Fruit fly (Drosophila melanogaster) whole organism, embryonic: ENCODE results near the gene AP-1mu.

Source experiments
- Bdp1 ChIP-seq: fragments of 200-800 bp; sonication (Bioruptor generic); optimal IDR thresholded peaks from 3 replicates; lab custom pipeline; 2016; ENCODE audit warnings: missing biosample characterization, missing genetic modification characterization
- CG11247 ChIP-seq: fragments of 200-800 bp; sonication (Bioruptor generic); IDR thresholded peaks from 2 replicates; pipeline ENCODE4 v1.3.6; 2022; ENCODE audit warnings: missing biosample characterization, missing genetic modification characterization
- CG12299 ChIP-seq: fragments of 200-800 bp; sonication (Bioruptor generic); optimal IDR thresholded peaks from 2 replicates; lab custom pipeline; 2018; ENCODE audit warnings: missing biosample characterization, mild to moderate bottlenecking, missing genetic modification characterization
- CG12744 ChIP-seq: fragments of 200-800 bp; sonication (Bioruptor generic); optimal IDR thresholded peaks from 2 replicates; lab custom pipeline; 2016; ENCODE audit warnings: missing biosample characterization, missing genetic modification characterization
- CG13775 ChIP-seq: fragments of 200-800 bp; sonication (Bioruptor generic); optimal IDR thresholded peaks from 3 replicates; lab custom pipeline; 2017; ENCODE audit warnings: missing biosample characterization, mild to moderate bottlenecking, missing genetic modification characterization
- CG14014 ChIP-seq: fragments of 200-800 bp; sonication (Bioruptor generic); IDR thresholded peaks from 2 replicates; pipeline ENCODE4 v1.3.6; 2022; ENCODE audit warnings: missing biosample characterization, missing genetic modification characterization
- CG14965 ChIP-seq: fragments of 200-800 bp; sonication (Bioruptor generic); optimal IDR thresholded peaks from 2 replicates; lab custom pipeline; 2016; ENCODE audit warnings: missing biosample characterization, missing genetic modification characterization, borderline replicate concordance
- CG15479 ChIP-seq: fragments of 200-800 bp; sonication (Bioruptor generic); optimal IDR thresholded peaks from 3 replicates; lab custom pipeline; 2019; ENCODE audit warnings: missing biosample characterization, mild to moderate bottlenecking, missing genetic modification characterization, moderate library complexity
- CG15601 ChIP-seq: fragments of 200-800 bp; sonication (Bioruptor generic); optimal IDR thresholded peaks from 3 replicates; lab custom pipeline; 2019; ENCODE audit warnings: missing biosample characterization, mild to moderate bottlenecking, missing genetic modification characterization, moderate library complexity
- CG15696 ChIP-seq: fragments of 200-800 bp; sonication (Bioruptor generic); optimal IDR thresholded peaks from 2 replicates; lab custom pipeline; 2019; ENCODE audit warnings: missing biosample characterization, mild to moderate bottlenecking, missing genetic modification characterization, moderate library complexity
- CG17385 ChIP-seq: fragments of 200-800 bp; sonication (Bioruptor generic); optimal IDR thresholded peaks from 3 replicates; lab custom pipeline; 2018; ENCODE audit warnings: missing biosample characterization, mild to moderate bottlenecking, missing genetic modification characterization
- CG18764 ChIP-seq: fragments of 200-800 bp; sonication (Bioruptor generic); optimal IDR thresholded peaks from 3 replicates; lab custom pipeline; 2016; ENCODE audit warnings: missing biosample characterization, missing genetic modification characterization
- CG34376 ChIP-seq: fragments of 200-800 bp; sonication (Bioruptor generic); optimal IDR thresholded peaks from 2 replicates; lab custom pipeline; 2018; ENCODE audit warnings: missing biosample characterization, mild to moderate bottlenecking, missing genetic modification characterization
- CG3847 ChIP-seq: fragments of 200-800 bp; sonication (Bioruptor generic); IDR thresholded peaks from 2 replicates; pipeline ENCODE4 v1.3.6; 2022; ENCODE audit warnings: missing biosample characterization, missing genetic modification characterization
- CG6272 ChIP-seq: fragments of 200-800 bp; sonication (Bioruptor generic); IDR thresholded peaks from 2 replicates; pipeline ENCODE4 v1.3.6; 2022; ENCODE audit warnings: missing biosample characterization, missing genetic modification characterization
- CG6689 ChIP-seq: fragments of 200-800 bp; sonication (Bioruptor generic); IDR thresholded peaks from 2 replicates; pipeline ENCODE4 v1.3.6; 2022; ENCODE audit warnings: missing biosample characterization, missing genetic modification characterization
- CG6813 ChIP-seq: fragments of 200-800 bp; sonication (Bioruptor generic); optimal IDR thresholded peaks from 2 replicates; lab custom pipeline; 2017; ENCODE audit warnings: missing biosample characterization, missing genetic modification characterization, mild to moderate bottlenecking, moderate library complexity, missing genetic modification reagents
- E2f1 ChIP-seq: fragments of 200-800 bp; sonication (Bioruptor generic); IDR thresholded peaks from 2 replicates; pipeline ENCODE4 v1.3.6; 2022; ENCODE audit warnings: missing biosample characterization, missing genetic modification characterization
- Hand ChIP-seq: fragments of 200-800 bp; sonication (Bioruptor generic); optimal IDR thresholded peaks from 2 replicates; lab custom pipeline; 2017; ENCODE audit warnings: mild to moderate bottlenecking, missing biosample characterization, missing genetic modification reagents, missing genetic modification characterization
- Hmx ChIP-seq: fragments of 200-800 bp; sonication (Bioruptor generic); optimal IDR thresholded peaks from 2 replicates; lab custom pipeline; 2016; ENCODE audit warnings: missing biosample characterization, missing genetic modification characterization
- Hr78 ChIP-seq, 2 experiments: fragments of 200-800 bp in 1 of 2; fragments of >200 bp in 1 of 2; sonication (Bioruptor generic) in 1 of 2; optimal IDR thresholded peaks; 2 replicates each; lab custom pipeline; 2017 to 2019; ENCODE audit warnings: missing biosample characterization in 2 of 2, missing genetic modification characterization in 2 of 2, mild to moderate bottlenecking in 1 of 2, moderate library complexity in 1 of 2
- Jarid2 ChIP-seq: fragments of 200-800 bp; sonication (Bioruptor generic); optimal IDR thresholded peaks from 3 replicates; lab custom pipeline; 2017; ENCODE audit warnings: mild to moderate bottlenecking, missing biosample characterization, missing genetic modification reagents, missing genetic modification characterization
- Kr ChIP-seq: fragments of 200-800 bp; sonication (Bioruptor generic); optimal IDR thresholded peaks from 2 replicates; lab custom pipeline; 2017; ENCODE audit warnings: missing biosample characterization, mild to moderate bottlenecking, missing genetic modification characterization
- MBD-R2 ChIP-seq: fragments of 200-800 bp; sonication (Bioruptor generic); IDR thresholded peaks from 2 replicates; pipeline ENCODE4 v1.3.6; 2022; ENCODE audit warnings: missing biosample characterization, missing genetic modification characterization
- Poxn ChIP-seq: fragments of 200-800 bp; sonication (Bioruptor generic); IDR thresholded peaks from 2 replicates; pipeline ENCODE4 v1.3.6; 2022; ENCODE audit warnings: missing biosample characterization, missing genetic modification characterization
- Ravus ChIP-seq: fragments of 200-800 bp; sonication (Bioruptor generic); IDR thresholded peaks from 2 replicates; pipeline ENCODE4 v1.3.6; 2022; ENCODE audit warnings: missing biosample characterization, missing genetic modification characterization
- Ssrp ChIP-seq: fragments of 200-800 bp; sonication (Bioruptor generic); optimal IDR thresholded peaks from 2 replicates; lab custom pipeline; 2018; ENCODE audit warnings: missing biosample characterization, mild to moderate bottlenecking, missing genetic modification characterization, moderate library complexity
- Vsx1 ChIP-seq: fragments of 200-800 bp; sonication (Bioruptor generic); optimal IDR thresholded peaks from 2 replicates; lab custom pipeline; 2017; ENCODE audit warnings: missing biosample characterization, mild to moderate bottlenecking, missing genetic modification characterization, missing genetic modification reagents
- al ChIP-seq: fragments of 200-800 bp; sonication (Bioruptor generic); IDR thresholded peaks from 2 replicates; pipeline ENCODE4 v1.3.6; 2022; ENCODE audit warnings: missing biosample characterization, missing genetic modification characterization
- dysf ChIP-seq: fragments of 200-800 bp; sonication (Bioruptor generic); IDR thresholded peaks from 3 replicates; pipeline ENCODE4 v1.3.6; 2022; ENCODE audit warnings: missing biosample characterization, missing genetic modification characterization
- en ChIP-seq: fragments of 200-800 bp; sonication (Bioruptor generic); optimal IDR thresholded peaks from 2 replicates; lab custom pipeline; 2016; ENCODE audit warnings: missing biosample characterization, missing genetic modification characterization
- esg ChIP-seq: fragments of 200-800 bp; sonication (Bioruptor generic); conservative IDR thresholded peaks from 2 replicates; pipeline ENCODE4 v1.3.6; 2022; ENCODE audit warnings: missing biosample characterization, missing genetic modification characterization
- ewg ChIP-seq: fragments of 200-800 bp; sonication (Bioruptor generic); optimal IDR thresholded peaks from 3 replicates; lab custom pipeline; 2017; ENCODE audit warnings: mild to moderate bottlenecking, missing biosample characterization, missing genetic modification reagents, missing genetic modification characterization
- eyg ChIP-seq: fragments of 200-800 bp; sonication (Bioruptor generic); optimal IDR thresholded peaks from 3 replicates; lab custom pipeline; 2016; ENCODE audit warnings: missing biosample characterization, missing genetic modification characterization
- fd102C ChIP-seq: fragments of 200-800 bp; sonication (Bioruptor generic); optimal IDR thresholded peaks from 2 replicates; lab custom pipeline; 2018; ENCODE audit warnings: missing biosample characterization, mild to moderate bottlenecking, missing genetic modification characterization, moderate library complexity
- ftz-f1 ChIP-seq: fragments of 200-800 bp; sonication (Bioruptor generic); optimal IDR thresholded peaks from 2 replicates; lab custom pipeline; 2016; ENCODE audit warnings: missing biosample characterization, missing genetic modification characterization
- gfzf ChIP-seq: fragments of 200-800 bp; sonication (Bioruptor generic); optimal IDR thresholded peaks from 2 replicates; lab custom pipeline; 2016; ENCODE audit warnings: missing biosample characterization, mild to moderate bottlenecking, missing genetic modification characterization, moderate library complexity
- gsb-n ChIP-seq: fragments of 200-800 bp; sonication (Bioruptor generic); optimal IDR thresholded peaks from 3 replicates; lab custom pipeline; 2018; ENCODE audit warnings: missing biosample characterization, mild to moderate bottlenecking, missing genetic modification characterization
- her ChIP-seq: fragments of 200-800 bp; sonication (Bioruptor generic); optimal IDR thresholded peaks from 2 replicates; lab custom pipeline; 2016; ENCODE audit warnings: missing biosample characterization, missing genetic modification characterization
- kay ChIP-seq: fragments of 200-800 bp; sonication (Bioruptor generic); optimal IDR thresholded peaks from 2 replicates; lab custom pipeline; 2016; ENCODE audit warnings: missing biosample characterization, missing genetic modification characterization
- pb ChIP-seq: fragments of 200-800 bp; sonication (Bioruptor generic); optimal IDR thresholded peaks from 3 replicates; lab custom pipeline; 2016; ENCODE audit warnings: missing biosample characterization, missing genetic modification characterization
- pita ChIP-seq: fragments of 200-800 bp; sonication (Bioruptor generic); optimal IDR thresholded peaks from 2 replicates; lab custom pipeline; 2017; ENCODE audit warnings: missing biosample characterization, mild to moderate bottlenecking, missing genetic modification characterization
- pzg ChIP-seq: fragments of 200-800 bp; sonication (Bioruptor generic); optimal IDR thresholded peaks from 3 replicates; lab custom pipeline; 2018; ENCODE audit warnings: missing biosample characterization, mild to moderate bottlenecking, missing genetic modification characterization, moderate library complexity
- row ChIP-seq: fragments of 200-800 bp; sonication (Bioruptor generic); IDR thresholded peaks from 3 replicates; pipeline ENCODE4 v1.3.6; 2022; ENCODE audit warnings: missing biosample characterization, missing genetic modification characterization
- salm ChIP-seq: fragments of 200-800 bp; sonication (Bioruptor generic); optimal IDR thresholded peaks from 2 replicates; lab custom pipeline; 2018; ENCODE audit warnings: missing biosample characterization, mild to moderate bottlenecking, missing genetic modification characterization
- slbo ChIP-seq: fragments of 200-800 bp; sonication (Bioruptor generic); IDR thresholded peaks from 2 replicates; pipeline ENCODE4 v1.3.6; 2022; ENCODE audit warnings: missing biosample characterization, missing genetic modification characterization
- tap ChIP-seq: fragments of 200-800 bp; optimal IDR thresholded peaks from 3 replicates; lab custom pipeline; 2019; ENCODE audit warnings: missing biosample characterization, mild to moderate bottlenecking, missing genetic modification characterization, moderate library complexity
- tx ChIP-seq: fragments of 200-800 bp; sonication (Bioruptor generic); optimal IDR thresholded peaks from 2 replicates; lab custom pipeline; 2016; ENCODE audit warnings: missing biosample characterization, missing genetic modification characterization
- unc-4 ChIP-seq: fragments of 200-800 bp; sonication (Bioruptor generic); IDR thresholded peaks from 2 replicates; pipeline ENCODE4 v1.3.6; 2022; ENCODE audit warnings: missing biosample characterization, missing genetic modification characterization; ENCODE audit not compliant: partially characterized antibody
- z ChIP-seq: fragments of 200-800 bp; sonication (Bioruptor generic); IDR thresholded peaks from 3 replicates; pipeline ENCODE4 v1.3.6; 2022; ENCODE audit warnings: missing biosample characterization, missing genetic modification characterization

AP-1mu gene

dm6 chr3R:9551659-9552435 is 7.5 kb downstream of the AP-1mu start, which contains the start of the genes mura and RnpS1 (continued):
- TF ChIP-seq CG15601 (tag; lab: Kevin White, UChicago) (peak; percentile 43), CG13775 (GFP tag; lab: Kevin White, UChicago) (no peak), CG34376 (GFP tag; lab: Kevin White, UChicago) (peak; percentile 42), gsb-n (tag; lab: Kevin White, UChicago) (peak; percentile 42), pzg (GFP tag; lab: Kevin White, UChicago) (peak; percentile 56), CG18764 (no peak), salm (no peak), row (no peak), pb (GFP tag; lab: Kevin White, UChicago) (no peak), unc-4 (GFP tag; lab: Robert Waterston, UW) (no peak), CG17385 (GFP tag; lab: Kevin White, UChicago) (no peak), tx (no peak), CG15696 (peak; percentile 1), CG3847 (GFP tag; lab: Robert Waterston, UW) (no peak), Bdp1 (GFP tag; lab: Kevin White, UChicago) (no peak), Vsx1 (no peak), gfzf (GFP tag; lab: Kevin White, UChicago) (peak; percentile 77), Jarid2 (no peak), kay (GFP tag; lab: Kevin White, UChicago) (no peak), E2f1 (GFP tag; lab: Robert Waterston, UW) (no peak), her (GFP tag; lab: Kevin White, UChicago) (peak; percentile 24), Kr (GFP tag; lab: Kevin White, UChicago) (no peak), tap (tag; lab: Kevin White, UChicago) (no peak), CG12299 (no peak), ewg (peak; percentile 56), CG6813 (GFP tag; lab: Kevin White, UChicago) (no peak), CG12744 (GFP tag; lab: Kevin White, UChicago) (no peak), CG11247 (no peak), CG6689 (GFP tag; lab: Robert Waterston, UW) (no peak), Ravus (no peak), eyg (no peak), z (GFP tag; lab: Robert Waterston, UW) (no peak), CG6272 (no peak), Hr78 (GFP tag; optimal IDR thresholded peaks at IDR 0.05; lab: Kevin White, UChicago) (peak in 1 of 2 experiments; percentile 95), Hmx (no peak), Poxn (GFP tag; lab: Robert Waterston, UW) (no peak), Ssrp (no peak), en (GFP tag; lab: Kevin White, UChicago) (no peak), pita (no peak), al (GFP tag; lab: Robert Waterston, UW) (no peak), ftz-f1 (peak; percentile 90), dysf (GFP tag; lab: Robert Waterston, UW) (no peak), CG14965 (no peak), esg (GFP tag; lab: Robert Waterston, UW) (no peak), Hand (GFP tag; lab: Kevin White, UChicago) (no peak), MBD-R2 (no peak), slbo (GFP tag; lab: Robert Waterston, UW) (no peak), CG15479 (GFP tag; lab: Kevin White, UChicago) (no peak), CG14014 (GFP tag; lab: Robert Waterston, UW) (no peak), fd102C (no peak)
